Worm (Caenorhabditis elegans): ENCODE data around the gene F11A5.15.

ce11 chrV:16213323-16213722 is 5.1 kb downstream of the F11A5.15 start:
- no peak for TF ChIP-seq ets-4 (GFP tag; optimal IDR thresholded peaks at IDR 0.05)
- TF ChIP-seq F49E8.2 (tag; optimal IDR thresholded peaks at IDR 0.05; ENCODE audit: insufficient read depth), result no peak
